Worm (Caenorhabditis elegans) whole organism, L3 larva: ENCODE measurements around the gene clec-227.

ENCODE experiments used
- egl-27 ChIP-seq: sonication (generic microtip); optimal IDR thresholded peaks from 4 replicates; lab custom pipeline; 2017; ENCODE audit warnings: missing biosample characterization, missing genetic modification reagents, missing genetic modification characterization
- nhr-28 ChIP-seq: fragments of 150-350 bp; optimal IDR thresholded peaks from 2 replicates; lab custom pipeline; 2014; ENCODE audit warnings: missing biosample characterization, missing genetic modification characterization
- nhr-77 ChIP-seq: fragments of 150-350 bp; optimal IDR thresholded peaks from 2 replicates; lab custom pipeline; 2014; ENCODE audit warnings: missing biosample characterization, missing genetic modification characterization

ce11 chrV:14522514-14522913, 50.2 kb downstream of the clec-227 start, which contains the start of gene C53A5.16:
- no peak for TF ChIP-seq nhr-77 (tag; lab: Kevin White, UChicago)
- TF ChIP-seq egl-27 (tag; lab: Kevin White, UChicago) = no peak
- no peak for TF ChIP-seq nhr-28 (tag; lab: Kevin White, UChicago)
